Worm (Caenorhabditis elegans) whole organism, young adult: ENCODE results near the gene snf-10.

Source experiments
- Y56A3A.18 ChIP-seq: fragments of 200-800 bp; sonication (Bioruptor generic); IDR thresholded peaks from 2 replicates; pipeline ENCODE4 v1.3.6; 2022; ENCODE audit warnings: missing genetic modification reagents, missing genetic modification characterization, missing compliant biosample characterization
- ama-1 ChIP-seq, 3 experiments: fragments of 150-350 bp in 1 of 3; sonication (generic microtip) in 2 of 3; optimal IDR thresholded peaks; 2 replicates each; lab custom pipeline; 2014 to 2018; ENCODE audit warnings: missing biosample characterization in 2 of 3, missing genetic modification characterization in 2 of 3, missing genetic modification reagents in 2 of 3
- ccch-3 ChIP-seq: fragments of 200-800 bp; sonication (Bioruptor generic); optimal IDR thresholded peaks from 2 replicates; lab custom pipeline; 2018; ENCODE audit warnings: mild to moderate bottlenecking, missing genetic modification characterization, missing compliant biosample characterization
- mcd-1 ChIP-seq: fragments of 200-800 bp; sonication (Bioruptor generic); IDR thresholded peaks from 2 replicates; pipeline ENCODE4 v1.3.6; 2022; ENCODE audit warnings: missing genetic modification reagents, missing genetic modification characterization, missing compliant biosample characterization
- unc-62 ChIP-seq: fragments of 150-350 bp; optimal IDR thresholded peaks from 2 replicates; lab custom pipeline; 2014; ENCODE audit warnings: missing biosample characterization, missing genetic modification reagents, missing genetic modification characterization

DNA sequence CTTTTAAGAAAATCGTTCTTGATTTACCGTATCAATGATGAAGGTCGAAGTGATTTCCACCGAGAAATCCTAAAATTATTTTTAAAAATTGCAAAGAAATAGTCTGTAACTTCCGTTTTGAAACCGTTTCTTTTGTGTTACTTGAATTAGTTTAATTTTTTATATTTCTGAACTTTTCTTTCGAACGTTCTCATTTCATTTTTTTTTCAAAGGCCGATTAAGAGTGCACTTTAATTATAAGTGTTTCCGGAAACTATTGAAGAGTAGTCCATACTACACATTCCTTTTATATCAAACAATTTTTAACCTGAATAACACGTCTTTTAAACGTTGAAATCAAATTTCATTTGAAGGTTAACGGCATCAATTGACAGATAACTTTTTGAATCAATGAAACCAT is 27.0 kb upstream of the snf-10 start:
- TF ChIP-seq Y56A3A.18 (GFP tag; lab: Robert Waterston, UW) (no peak), unc-62 (no peak), mcd-1 (GFP tag; lab: Robert Waterston, UW) (no peak), ccch-3 (GFP tag; lab: Kevin White, UChicago) (no peak), ama-1 (optimal IDR thresholded peaks at IDR 0.05; lab: Kevin White, UChicago) (no peak), ama-1 (GFP tag; optimal IDR thresholded peaks at IDR 0.05; lab: Kevin White, UChicago) (no peak)
